Fruit fly (Drosophila melanogaster) whole organism, pupa: Measurements from ENCODE around the gene CG44355.

Source experiments
- CG13204 ChIP-seq: fragments of 200-800 bp; sonication (Bioruptor generic); optimal IDR thresholded peaks from 2 replicates; lab custom pipeline; 2018; ENCODE audit warnings: missing biosample characterization, mild to moderate bottlenecking, missing genetic modification characterization, moderate library complexity
- CG34367 ChIP-seq: fragments of 200-800 bp; sonication (Bioruptor generic); optimal IDR thresholded peaks from 2 replicates; lab custom pipeline; 2018; ENCODE audit warnings: missing biosample characterization, mild to moderate bottlenecking, missing genetic modification characterization
- CG8159 ChIP-seq: fragments of 200-800 bp; sonication (Bioruptor generic); optimal IDR thresholded peaks from 3 replicates; lab custom pipeline; 2018; ENCODE audit warnings: missing biosample characterization, mild to moderate bottlenecking, missing genetic modification characterization, moderate library complexity
- EcR ChIP-seq: fragments of 200-800 bp; sonication (Bioruptor generic); optimal IDR thresholded peaks from 3 replicates; lab custom pipeline; 2019; ENCODE audit warnings: missing biosample characterization, missing genetic modification characterization, mild to moderate bottlenecking, moderate library complexity, missing genetic modification reagents
- Ets98B ChIP-seq: fragments of 200-800 bp; sonication (Bioruptor generic); IDR thresholded peaks from 2 replicates; pipeline ENCODE4 v1.3.6; 2022; ENCODE audit warnings: missing biosample characterization, missing genetic modification characterization
- Pif1A ChIP-seq: fragments of 200-800 bp; sonication (Bioruptor generic); optimal IDR thresholded peaks from 3 replicates; lab custom pipeline; 2016; ENCODE audit warnings: missing biosample characterization, missing genetic modification characterization
- gl ChIP-seq: fragments of 200-800 bp; sonication (Bioruptor generic); optimal IDR thresholded peaks from 2 replicates; lab custom pipeline; 2018; ENCODE audit warnings: missing biosample characterization, mild to moderate bottlenecking, missing genetic modification characterization

- TF ChIP-seq gl (tag; lab: Kevin White, UChicago) (peak; percentile 81), EcR (GFP tag; lab: Kevin White, UChicago) (no peak), CG34367 (tag; lab: Kevin White, UChicago) (peak; percentile 89), Pif1A (GFP tag; lab: Kevin White, UChicago) (peak; percentile 85), Ets98B (peak; percentile 94), CG13204 (GFP tag; lab: Kevin White, UChicago) (peak; percentile 63), CG8159 (tag; lab: Kevin White, UChicago) (peak; percentile 89)
Observed at dm6 chr3L:12266343-12267287, 44.0 kb upstream of the CG44355 start, which contains the start of gene app.
